Fruit fly (Drosophila melanogaster): Measurements from ENCODE around the gene CG15772.

Gene CG15772

DNA sequence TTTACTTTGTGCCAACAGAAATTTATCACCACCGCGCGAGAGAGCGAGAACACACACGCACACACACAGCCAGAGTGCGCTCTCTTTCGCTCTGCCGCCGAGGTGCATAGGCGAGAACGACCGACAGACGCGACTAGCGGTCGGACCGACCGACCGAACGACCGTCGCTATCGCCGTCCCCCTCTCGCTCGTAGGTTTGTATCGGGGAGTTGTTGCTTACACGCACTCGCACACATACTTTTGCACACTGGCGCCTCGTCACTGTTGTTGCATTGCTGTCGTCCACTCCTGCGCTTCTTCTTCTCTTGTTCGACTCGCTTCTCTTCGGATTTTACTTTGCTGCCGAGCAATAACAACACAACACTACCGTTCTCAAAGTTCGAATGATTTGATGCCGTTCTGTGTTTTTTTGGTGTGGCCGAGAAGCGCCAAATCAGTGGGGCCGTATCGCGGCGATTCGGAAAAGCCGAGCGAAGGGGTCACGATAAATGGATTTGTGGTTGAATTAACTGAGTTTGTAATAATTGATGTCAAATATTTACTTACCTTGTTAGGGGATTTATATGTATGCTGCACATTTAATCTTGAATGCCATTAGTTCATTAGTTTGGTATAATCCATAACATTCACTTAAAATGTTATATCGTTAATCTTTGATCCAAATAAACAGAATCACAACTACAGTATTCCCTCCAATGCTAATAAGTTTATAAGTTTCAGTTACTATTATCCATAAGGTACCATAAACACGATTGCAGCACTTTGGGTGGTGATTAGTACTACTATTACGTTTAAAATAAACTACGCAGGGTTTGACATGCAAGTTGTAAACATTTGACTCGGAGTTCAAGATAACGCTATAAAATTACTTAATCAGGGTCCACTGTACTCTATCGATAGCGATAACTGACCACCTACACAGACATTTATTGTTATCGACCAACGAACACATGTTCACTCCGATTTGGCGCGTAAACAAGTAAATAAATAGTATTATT lies 4.9 kb upstream of the CG15772 start, which contains the start of the genes IntS6 and Rtel1 (continued):
- peak; percentile 86 for TF ChIP-seq Ets96B (tag; optimal IDR thresholded peaks at IDR 0.05)
- TF ChIP-seq CG31627 (GFP tag; optimal IDR thresholded peaks at IDR 0.05) = peak; percentile 95
- peak; percentile 96 for TF ChIP-seq Eip78C (GFP tag)
- TF ChIP-seq CG9139 (GFP tag; optimal IDR thresholded peaks at IDR 0.05) = peak; percentile 65
- TF ChIP-seq Eip75B (GFP tag; optimal IDR thresholded peaks at IDR 0.05) = peak; percentile 91
- peak; percentile 93 for TF ChIP-seq Smox (GFP tag; optimal IDR thresholded peaks at IDR 0.05)
- TF ChIP-seq eg (GFP tag; IDR thresholded peaks at IDR 0.05) = peak; percentile 92
- peak; percentile 40 for TF ChIP-seq fd85E (GFP tag; optimal IDR thresholded peaks at IDR 0.05)
- peak; percentile 86 for TF ChIP-seq CG6792 (GFP tag; optimal IDR thresholded peaks at IDR 0.05)
- peak; percentile 95 for TF ChIP-seq Met (GFP tag; optimal IDR thresholded peaks at IDR 0.05)
- peak; percentile 83 for TF ChIP-seq CG11294 (GFP tag; IDR thresholded peaks at IDR 0.05)
- peak; percentile 91 for TF ChIP-seq CG10631 (GFP tag; optimal IDR thresholded peaks at IDR 0.05)
- TF ChIP-seq esn (GFP tag; optimal IDR thresholded peaks at IDR 0.05) = peak; percentile 94
- peak; percentile 76 for TF ChIP-seq Lpt (GFP tag; optimal IDR thresholded peaks at IDR 0.05)
- TF ChIP-seq Gug (GFP tag; IDR thresholded peaks at IDR 0.05) = peak; percentile 84
- TF ChIP-seq OdsH (GFP tag; optimal IDR thresholded peaks at IDR 0.05) = peak; percentile 93
- peak; percentile 96 for TF ChIP-seq svp (GFP tag)
- peak; percentile 92 for TF ChIP-seq Sox102F (GFP tag; optimal IDR thresholded peaks at IDR 0.05)
- peak; percentile 93 for TF ChIP-seq Ets21C (GFP tag; optimal IDR thresholded peaks at IDR 0.05)
- peak; percentile 81 for TF ChIP-seq CG4318 (GFP tag; optimal IDR thresholded peaks at IDR 0.05)
- peak; percentile 89 for TF ChIP-seq achi (GFP tag; optimal IDR thresholded peaks at IDR 0.05)

DNA sequence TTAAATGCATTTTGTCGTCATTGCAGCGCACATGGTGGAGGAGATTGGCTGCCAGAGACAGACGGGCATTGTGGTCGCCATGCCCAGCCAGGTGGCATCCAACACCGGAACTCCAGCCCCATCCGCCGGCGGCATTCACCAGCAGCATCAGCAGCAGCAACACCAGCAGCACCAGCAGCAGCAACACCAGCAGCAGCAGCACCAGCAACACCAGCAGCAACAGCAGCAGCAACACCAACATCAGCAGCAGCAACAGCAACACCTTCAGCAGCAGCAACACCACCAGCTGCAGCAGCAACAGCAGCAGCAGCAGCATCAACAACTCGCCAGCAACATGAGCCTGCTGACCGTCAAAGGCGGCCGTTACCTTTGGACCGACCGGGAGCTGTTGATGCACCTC lies 789 bp downstream of the CG15772 start:
- TF ChIP-seq salr (GFP tag; optimal IDR thresholded peaks at IDR 0.05) (no peak), CG34406 (GFP tag; optimal IDR thresholded peaks at IDR 0.05) (no peak), Ets96B (tag; optimal IDR thresholded peaks at IDR 0.05) (no peak), eg (GFP tag; IDR thresholded peaks at IDR 0.05) (no peak), Hr38 (GFP tag; optimal IDR thresholded peaks at IDR 0.05) (no peak)

DNA sequence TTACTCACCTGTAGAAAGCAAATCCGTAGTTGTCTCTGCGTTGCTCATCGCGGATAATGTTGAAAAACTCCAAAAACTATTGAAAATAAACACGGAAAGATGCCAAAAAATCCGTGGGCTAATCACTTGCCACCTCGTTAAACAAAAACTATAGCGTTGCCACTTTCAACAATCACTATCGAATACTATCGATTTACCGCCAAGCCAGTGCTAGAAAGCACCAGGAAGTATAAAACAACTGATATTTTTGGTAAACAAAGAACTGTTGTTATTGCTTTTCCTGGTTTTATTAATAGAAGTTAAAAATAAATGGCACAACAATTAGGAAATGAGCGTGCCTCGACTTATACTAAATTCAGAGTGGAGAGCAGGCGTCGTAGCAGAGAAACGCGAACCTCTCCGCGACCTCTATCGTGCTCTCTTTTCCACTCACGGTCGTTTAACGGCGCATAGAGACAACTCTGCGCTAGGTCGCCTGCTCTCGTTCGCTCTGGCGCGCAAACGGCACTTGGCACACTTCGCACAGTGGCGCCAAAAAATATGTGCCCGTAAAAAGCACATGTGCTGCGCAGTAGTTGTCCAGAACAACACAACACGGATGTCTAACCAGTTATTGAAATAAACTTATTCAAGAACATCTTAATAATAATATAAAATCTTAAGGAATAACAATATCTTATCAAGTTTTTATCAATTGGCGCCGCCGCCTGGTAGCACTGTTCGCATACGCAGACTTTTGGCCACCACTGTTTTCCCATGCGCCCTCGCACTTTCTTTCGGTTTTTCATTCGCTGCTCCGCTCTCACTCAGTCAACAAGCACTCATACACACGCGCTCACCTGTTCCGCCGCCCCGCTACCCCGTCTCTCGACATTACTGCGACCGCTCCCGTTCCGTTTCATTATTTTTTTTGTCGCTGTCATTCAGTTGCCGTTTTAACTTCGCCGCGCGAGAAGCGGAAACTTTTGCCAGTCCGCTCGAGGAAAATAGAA lies 3.1 kb downstream of the CG15772 start, which contains the start of the genes lin-52 and CG15771:
Gene lin-52, minus strand, starts transcription at position 122 of the 992 bp plus-strand sequence.
Gene CG15771, plus strand, starts transcription at position 738 of the 992 bp plus-strand sequence.
- peak; percentile 95 for TF ChIP-seq CG11762 (GFP tag; optimal IDR thresholded peaks at IDR 0.05; ENCODE audit: insufficient read depth)
- TF ChIP-seq ss (GFP tag; optimal IDR thresholded peaks at IDR 0.05) = peak; percentile 96 to 97
- TF ChIP-seq Eip78C (GFP tag) = peak; percentile 98
- peak; percentile 93 for TF ChIP-seq Ets96B (tag; optimal IDR thresholded peaks at IDR 0.05)
- TF ChIP-seq Smox (GFP tag; optimal IDR thresholded peaks at IDR 0.05) = peak; percentile 93
- peak; percentile 95 for TF ChIP-seq Sox15 (GFP tag; optimal IDR thresholded peaks at IDR 0.05)
- TF ChIP-seq Blimp-1 (GFP tag; optimal IDR thresholded peaks at IDR 0.05) = peak; percentile 92
- TF ChIP-seq achi (GFP tag; optimal IDR thresholded peaks at IDR 0.05) = peak; percentile 95
- TF ChIP-seq cyc (GFP tag; optimal IDR thresholded peaks at IDR 0.05) = peak; percentile 92
- peak; percentile 92 for TF ChIP-seq dsx (GFP tag; optimal IDR thresholded peaks at IDR 0.05; ENCODE audit: poor library complexity, severe bottlenecking)
- TF ChIP-seq dac (GFP tag; optimal IDR thresholded peaks at IDR 0.05) = peak; percentile 96
- peak; percentile 95 for TF ChIP-seq eg (GFP tag; IDR thresholded peaks at IDR 0.05)
- peak; percentile 98 for TF ChIP-seq CG6808 (GFP tag; optimal IDR thresholded peaks at IDR 0.05)
- peak; percentile 97 for TF ChIP-seq CG32006 (GFP tag; optimal IDR thresholded peaks at IDR 0.05)
- peak; percentile 16 for TF ChIP-seq Hr38 (GFP tag; optimal IDR thresholded peaks at IDR 0.05)
- peak; percentile 95 for TF ChIP-seq CG10669 (GFP tag; optimal IDR thresholded peaks at IDR 0.05)
- TF ChIP-seq CG15336 (GFP tag; IDR thresholded peaks at IDR 0.05) = peak; percentile 98
- TF ChIP-seq spab (GFP tag; optimal IDR thresholded peaks at IDR 0.05) = peak; percentile 93
- peak; percentile 94 for TF ChIP-seq CG8632 (GFP tag; optimal IDR thresholded peaks at IDR 0.05)
- peak; percentile 98 for TF ChIP-seq fkh (GFP tag; optimal IDR thresholded peaks at IDR 0.05)
- TF ChIP-seq CG6163 (GFP tag; IDR thresholded peaks at IDR 0.05) = peak; percentile 94
- peak; percentile 88 for TF ChIP-seq Hr39 (GFP tag; optimal IDR thresholded peaks at IDR 0.05)
- TF ChIP-seq Eip75B (GFP tag; optimal IDR thresholded peaks at IDR 0.05) = peak; percentile 94
- peak; percentile 95 for TF ChIP-seq CG9139 (GFP tag; optimal IDR thresholded peaks at IDR 0.05)
- peak; percentile 91 for TF ChIP-seq vri (GFP tag; optimal IDR thresholded peaks at IDR 0.05)
- TF ChIP-seq CG6854 (GFP tag; optimal IDR thresholded peaks at IDR 0.05) = peak; percentile 96
- peak; percentile 97 for TF ChIP-seq svp (GFP tag)
